Worm (Caenorhabditis elegans) whole organism, L2 larva: ENCODE results near the gene mrps-12.

ENCODE experiments used
- C34F6.9 ChIP-seq: fragments of 150-350 bp; optimal IDR thresholded peaks from 2 replicates; lab custom pipeline; 2014; ENCODE audit warnings: missing biosample characterization, missing genetic modification characterization
- R02D3.7 ChIP-seq: fragments of 150-350 bp; optimal IDR thresholded peaks from 2 replicates; lab custom pipeline; 2014; ENCODE audit warnings: missing biosample characterization, missing genetic modification characterization
- alr-1 ChIP-seq: fragments of 150-350 bp; optimal IDR thresholded peaks from 2 replicates; lab custom pipeline; 2014; ENCODE audit warnings: missing biosample characterization, missing genetic modification characterization
- aly-2 ChIP-seq: fragments of 150-350 bp; optimal IDR thresholded peaks from 2 replicates; lab custom pipeline; 2014; ENCODE audit warnings: missing biosample characterization, missing genetic modification characterization
- ama-1 ChIP-seq: fragments of 150-350 bp; optimal IDR thresholded peaks from 2 replicates; lab custom pipeline; 2018; ENCODE audit warnings: inconsistent platforms
- blmp-1 ChIP-seq: sonication (generic microtip); optimal IDR thresholded peaks from 2 replicates; lab custom pipeline; 2017; ENCODE audit warnings: missing genetic modification characterization, mild to moderate bottlenecking, missing compliant biosample characterization, antibody characterized with exemption, moderate library complexity; ENCODE audit not compliant: insufficient read depth
- ceh-16 ChIP-seq: fragments of 150-350 bp; optimal IDR thresholded peaks from 2 replicates; lab custom pipeline; 2014; ENCODE audit warnings: missing biosample characterization, missing genetic modification characterization
- ceh-82 ChIP-seq: fragments of 150-350 bp; optimal IDR thresholded peaks from 2 replicates; lab custom pipeline; 2014; ENCODE audit warnings: missing biosample characterization, missing genetic modification characterization
- egl-27 ChIP-seq: sonication (generic microtip); optimal IDR thresholded peaks from 3 replicates; lab custom pipeline; 2017; ENCODE audit warnings: missing biosample characterization, missing genetic modification reagents, missing genetic modification characterization
- elt-1 ChIP-seq: fragments of 150-350 bp; optimal IDR thresholded peaks from 2 replicates; lab custom pipeline; 2014; ENCODE audit warnings: missing biosample characterization, missing genetic modification characterization
- elt-3 ChIP-seq: sonication (generic microtip); optimal IDR thresholded peaks from 2 replicates; lab custom pipeline; 2017; ENCODE audit warnings: missing biosample characterization, missing genetic modification characterization
- lin-11 ChIP-seq: fragments of 150-350 bp; sonication (generic microtip); optimal IDR thresholded peaks from 2 replicates; lab custom pipeline; 2014; ENCODE audit warnings: missing biosample characterization, missing genetic modification characterization, inconsistent platforms, mixed read lengths
- lin-13 ChIP-seq: fragments of 150-350 bp; optimal IDR thresholded peaks from 2 replicates; lab custom pipeline; 2014; ENCODE audit warnings: missing biosample characterization, missing genetic modification reagents, missing genetic modification characterization
- lin-39 ChIP-seq: fragments of 150-350 bp; optimal IDR thresholded peaks from 2 replicates; lab custom pipeline; 2014; ENCODE audit warnings: missing biosample characterization, missing genetic modification reagents, missing genetic modification characterization
- mbf-1 ChIP-seq: sonication (generic microtip); optimal IDR thresholded peaks from 2 replicates; lab custom pipeline; 2017; ENCODE audit warnings: missing biosample characterization, missing genetic modification characterization
- nhr-10 ChIP-seq: sonication (generic microtip); optimal IDR thresholded peaks from 2 replicates; lab custom pipeline; 2017; ENCODE audit warnings: missing biosample characterization, missing genetic modification characterization
- nhr-11 ChIP-seq: fragments of 150-350 bp; optimal IDR thresholded peaks from 2 replicates; lab custom pipeline; 2014; ENCODE audit warnings: missing biosample characterization, missing genetic modification characterization
- nhr-12 ChIP-seq: fragments of 150-350 bp; optimal IDR thresholded peaks from 2 replicates; lab custom pipeline; 2014; ENCODE audit warnings: missing biosample characterization, missing genetic modification characterization
- nhr-129 ChIP-seq: fragments of 150-350 bp; optimal IDR thresholded peaks from 2 replicates; lab custom pipeline; 2014; ENCODE audit warnings: missing biosample characterization, missing genetic modification characterization
- nhr-21 ChIP-seq: fragments of 150-350 bp; optimal IDR thresholded peaks from 2 replicates; lab custom pipeline; 2014; ENCODE audit warnings: missing biosample characterization, missing genetic modification characterization
- nhr-23 ChIP-seq: fragments of 150-350 bp; optimal IDR thresholded peaks from 2 replicates; lab custom pipeline; 2014; ENCODE audit warnings: missing biosample characterization, missing genetic modification reagents, missing genetic modification characterization
- nhr-237 ChIP-seq: fragments of 150-350 bp; optimal IDR thresholded peaks from 2 replicates; lab custom pipeline; 2014; ENCODE audit warnings: missing biosample characterization, missing genetic modification characterization
- nhr-25 ChIP-seq: fragments of 150-350 bp; sonication (generic microtip); optimal IDR thresholded peaks from 3 replicates; lab custom pipeline; 2014; ENCODE audit warnings: missing biosample characterization, missing genetic modification characterization
- nhr-6 ChIP-seq: fragments of 150-350 bp; optimal IDR thresholded peaks from 2 replicates; lab custom pipeline; 2014; ENCODE audit warnings: missing biosample characterization, missing genetic modification characterization
- nhr-77 ChIP-seq: fragments of 150-350 bp; optimal IDR thresholded peaks from 2 replicates; lab custom pipeline; 2014; ENCODE audit warnings: missing biosample characterization, missing genetic modification characterization
- peb-1 ChIP-seq: fragments of 150-350 bp; optimal IDR thresholded peaks from 2 replicates; lab custom pipeline; 2014; ENCODE audit warnings: missing biosample characterization, missing genetic modification characterization
- skn-1 ChIP-seq: sonication (generic microtip); optimal IDR thresholded peaks from 2 replicates; lab custom pipeline; 2017; ENCODE audit warnings: missing biosample characterization, missing genetic modification characterization
- sma-3 ChIP-seq: sonication (generic microtip); optimal IDR thresholded peaks from 2 replicates; lab custom pipeline; 2016; ENCODE audit warnings: missing genetic modification reagents, missing genetic modification characterization, missing compliant biosample characterization
- sma-9 ChIP-seq, 2 experiments: fragments of 150-350 bp in 1 of 2; sonication (generic microtip) in 1 of 2; optimal IDR thresholded peaks; 2 replicates each; lab custom pipeline; 2014 to 2016; ENCODE audit warnings: missing genetic modification characterization in 2 of 2, mild to moderate bottlenecking in 1 of 2, missing biosample characterization in 1 of 2, missing compliant biosample characterization in 1 of 2, missing genetic modification reagents in 1 of 2, moderate library complexity in 1 of 2
- snpc-4 ChIP-seq: fragments of 150-350 bp; optimal IDR thresholded peaks from 2 replicates; lab custom pipeline; 2014; ENCODE audit warnings: missing biosample characterization, missing genetic modification characterization
- unc-39 ChIP-seq: fragments of 150-350 bp; optimal IDR thresholded peaks from 2 replicates; lab custom pipeline; 2014; ENCODE audit warnings: missing biosample characterization, missing genetic modification characterization
- unc-55 ChIP-seq: fragments of 150-350 bp; sonication (generic microtip); optimal IDR thresholded peaks from 3 replicates; lab custom pipeline; 2014; ENCODE audit warnings: missing biosample characterization, missing genetic modification reagents, missing genetic modification characterization
- unc-62 ChIP-seq: fragments of 150-350 bp; optimal IDR thresholded peaks from 2 replicates; lab custom pipeline; 2014; ENCODE audit warnings: missing biosample characterization, missing genetic modification reagents, missing genetic modification characterization
- zag-1 ChIP-seq: fragments of 150-350 bp; optimal IDR thresholded peaks from 2 replicates; lab custom pipeline; 2014; ENCODE audit warnings: missing biosample characterization, missing genetic modification characterization
- ztf-11 ChIP-seq: sonication (generic microtip); optimal IDR thresholded peaks from 2 replicates; lab custom pipeline; 2017; ENCODE audit warnings: missing biosample characterization, missing genetic modification characterization

The mrps-12 gene

DNA sequence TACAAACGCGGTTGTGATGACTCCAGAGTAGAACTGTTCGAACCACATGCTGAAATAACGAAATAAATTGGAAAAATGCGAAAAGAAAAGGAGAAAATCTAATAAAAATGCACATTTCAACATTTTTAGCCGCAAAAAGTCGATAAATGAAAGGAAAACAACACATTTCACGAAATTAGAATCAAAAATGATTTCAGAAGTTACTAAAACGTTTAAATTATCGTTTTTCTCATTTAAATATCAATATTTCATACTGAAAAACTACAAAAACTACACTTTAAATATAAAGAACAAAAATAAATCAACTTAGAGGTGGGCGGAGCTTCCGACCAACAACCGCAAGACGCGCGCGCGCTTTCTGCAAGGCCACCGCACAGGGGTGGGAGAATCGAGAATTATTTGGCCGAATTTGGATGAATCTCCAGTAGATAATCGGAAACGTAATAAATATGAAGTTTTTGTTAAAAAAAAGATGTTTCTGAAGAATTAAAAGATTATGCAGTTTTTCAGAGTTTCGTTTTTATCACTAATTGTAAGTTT lies 14.0 kb downstream of the mrps-12 start, which contains the start of gene ndua-1 (continued):
- TF ChIP-seq unc-55 (GFP tag; lab: Kevin White, UChicago) = peak; percentile 62
- TF ChIP-seq nhr-6 (tag; lab: Kevin White, UChicago) = no peak
- TF ChIP-seq unc-62 (GFP tag; lab: Kevin White, UChicago) = no peak
- no peak for TF ChIP-seq mbf-1 (tag; lab: Kevin White, UChicago)
- no peak for TF ChIP-seq blmp-1 (tag; lab: Kevin White, UChicago)
- TF ChIP-seq sma-3 (GFP tag; lab: Kevin White, UChicago) = peak; percentile 47
- TF ChIP-seq nhr-77 (tag; lab: Kevin White, UChicago) = no peak
- TF ChIP-seq nhr-10 = no peak
- no peak for TF ChIP-seq nhr-237 (tag; lab: Kevin White, UChicago)
- no peak for TF ChIP-seq ama-1 (lab: Kevin White, UChicago)
- TF ChIP-seq ceh-16 (tag; lab: Kevin White, UChicago) = no peak
- no peak for TF ChIP-seq nhr-12 (tag; lab: Kevin White, UChicago)
- TF ChIP-seq nhr-129 (tag; lab: Kevin White, UChicago) = peak; percentile 21

DNA sequence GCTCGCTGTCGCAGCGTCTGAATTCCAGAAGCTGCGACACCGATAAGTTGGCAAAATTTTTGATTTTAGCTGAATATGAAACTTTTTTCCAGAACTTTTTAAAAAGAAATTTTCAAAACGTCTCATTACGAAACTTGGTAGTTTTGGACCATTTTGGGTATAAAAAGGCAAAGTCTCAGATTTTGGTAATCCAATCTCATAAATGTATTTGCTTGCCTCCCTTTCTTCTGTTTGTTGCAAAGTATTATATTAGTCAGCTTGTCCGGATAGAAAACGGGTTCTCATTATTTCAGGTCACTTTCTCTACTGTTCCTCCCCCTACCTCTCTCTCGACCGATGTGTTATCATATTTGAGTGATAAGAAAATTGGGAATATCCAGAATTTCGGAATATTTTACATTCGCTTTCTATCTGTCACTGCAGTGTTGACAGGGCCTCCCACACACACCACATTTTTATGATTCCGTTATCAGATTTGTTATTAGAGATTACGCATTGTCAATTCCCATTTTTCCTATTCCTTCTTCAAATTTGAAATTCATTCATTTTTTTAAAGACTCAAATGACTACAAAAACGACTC lies 15.8 kb downstream of the mrps-12 start, which contains the start of gene F31D4.5:
TSS of gene F31D4.5 (plus strand) at position 491 of the 581 bp plus-strand sequence.
- no peak for TF ChIP-seq snpc-4 (tag; lab: Kevin White, UChicago)
- TF ChIP-seq ceh-16 (tag; lab: Kevin White, UChicago) = no peak
- no peak for TF ChIP-seq nhr-25 (tag; lab: Kevin White, UChicago)
- TF ChIP-seq sma-9 (GFP tag; optimal IDR thresholded peaks at IDR 0.05; lab: Kevin White, UChicago) = no peak
- no peak for TF ChIP-seq sma-9 (tag; optimal IDR thresholded peaks at IDR 0.05; lab: Kevin White, UChicago)
- TF ChIP-seq nhr-23 (tag; lab: Kevin White, UChicago) = no peak
- TF ChIP-seq ztf-11 = no peak
- TF ChIP-seq nhr-11 = no peak
- TF ChIP-seq lin-13 (GFP tag; lab: Kevin White, UChicago) = no peak
- no peak for TF ChIP-seq C34F6.9
- TF ChIP-seq elt-3 (tag; lab: Kevin White, UChicago) = no peak
- no peak for TF ChIP-seq alr-1 (tag; lab: Kevin White, UChicago)
- no peak for TF ChIP-seq unc-62 (GFP tag; lab: Kevin White, UChicago)

DNA sequence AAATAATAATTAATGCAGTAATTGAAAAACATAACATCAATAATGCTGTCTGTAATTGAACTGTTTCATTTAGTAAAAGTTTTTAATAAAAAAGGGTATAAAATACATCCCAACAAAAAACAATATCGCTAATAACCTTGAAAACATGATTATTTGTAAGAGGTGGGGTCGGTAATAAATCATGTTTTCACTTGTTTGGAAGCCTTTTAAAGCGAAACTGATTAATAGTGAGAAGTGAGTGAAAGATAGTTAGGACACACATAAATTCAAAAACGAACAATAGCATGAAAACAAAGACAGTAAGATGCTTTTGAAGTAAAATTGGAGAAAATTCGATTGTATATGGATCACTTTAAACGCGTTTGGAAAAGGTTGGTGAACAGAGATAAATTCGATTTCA lies 23.2 kb downstream of the mrps-12 start, which contains the start of gene try-4:
TSS of gene try-4 (minus strand) at position 74 of the 400 bp plus-strand sequence.
- TF ChIP-seq nhr-237 (tag; lab: Kevin White, UChicago) (no peak), nhr-129 (tag; lab: Kevin White, UChicago) (no peak), ceh-16 (tag; lab: Kevin White, UChicago) (no peak), nhr-11 (no peak), nhr-77 (tag; lab: Kevin White, UChicago) (no peak), nhr-25 (tag; lab: Kevin White, UChicago) (peak; percentile 46), skn-1 (tag; lab: Kevin White, UChicago) (no peak), egl-27 (tag; lab: Kevin White, UChicago) (no peak), nhr-23 (tag; lab: Kevin White, UChicago) (no peak), lin-39 (tag; lab: Kevin White, UChicago) (no peak), blmp-1 (tag; lab: Kevin White, UChicago) (peak; percentile 90), lin-11 (tag; lab: Kevin White, UChicago) (no peak), R02D3.7 (no peak), nhr-6 (tag; lab: Kevin White, UChicago) (no peak), aly-2 (no peak), zag-1 (tag; lab: Kevin White, UChicago) (no peak)

DNA sequence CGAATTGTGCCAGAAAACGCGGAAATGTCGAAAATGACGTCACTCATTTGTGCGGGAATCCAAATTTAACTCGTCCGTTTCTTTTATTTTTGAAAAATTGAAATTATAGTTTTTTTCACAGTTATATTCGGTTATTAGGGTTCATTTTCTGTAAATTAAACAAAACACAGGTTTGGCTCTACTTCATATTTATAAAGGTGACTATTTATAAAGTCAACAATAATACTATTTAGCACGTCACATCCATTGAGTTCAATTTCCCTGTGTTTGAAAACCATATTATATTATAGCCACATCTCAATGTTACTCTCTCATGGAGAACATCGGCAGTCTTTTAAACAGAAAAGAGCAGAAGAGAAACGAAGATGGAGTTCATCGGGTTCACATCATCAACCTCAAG lies 24.8 kb downstream of the mrps-12 start, which contains the start of gene twk-35:
TSS of gene twk-35 (plus strand) at position 301 of the 400 bp plus-strand sequence.
- TF ChIP-seq elt-1 (tag; lab: Kevin White, UChicago) = no peak
- no peak for TF ChIP-seq nhr-10
- no peak for TF ChIP-seq nhr-129 (tag; lab: Kevin White, UChicago)
- no peak for TF ChIP-seq nhr-11
- no peak for TF ChIP-seq peb-1 (tag; lab: Kevin White, UChicago)
- no peak for TF ChIP-seq nhr-21 (tag; lab: Kevin White, UChicago)
- no peak for TF ChIP-seq mbf-1 (tag; lab: Kevin White, UChicago)
- TF ChIP-seq skn-1 (tag; lab: Kevin White, UChicago) = no peak
- no peak for TF ChIP-seq unc-55 (GFP tag; lab: Kevin White, UChicago)
- no peak for TF ChIP-seq lin-13 (GFP tag; lab: Kevin White, UChicago)
- no peak for TF ChIP-seq unc-39 (tag; lab: Kevin White, UChicago)
- TF ChIP-seq nhr-12 (tag; lab: Kevin White, UChicago) = no peak
- TF ChIP-seq nhr-77 (tag; lab: Kevin White, UChicago) = no peak
- TF ChIP-seq alr-1 (tag; lab: Kevin White, UChicago) = no peak
- no peak for TF ChIP-seq ceh-82 (tag; lab: Kevin White, UChicago)
- no peak for TF ChIP-seq R02D3.7
